Worm (Caenorhabditis elegans): ENCODE measurements around the gene H12I13.6.

ce11 chrII:6046023-6046631 lies 31.6 kb upstream of the H12I13.6 start:
- TF ChIP-seq elt-3 (tag; optimal IDR thresholded peaks at IDR 0.05) (no peak), snpc-4 (tag; optimal IDR thresholded peaks at IDR 0.05) (no peak), unc-62 (GFP tag; optimal IDR thresholded peaks at IDR 0.05) (no peak), pha-4 (tag; optimal IDR thresholded peaks at IDR 0.05) (peak; percentile 49), ama-1 (optimal IDR thresholded peaks at IDR 0.05) (no peak), mdl-1 (tag; optimal IDR thresholded peaks at IDR 0.05) (no peak), daf-12 (tag; optimal IDR thresholded peaks at IDR 0.05) (no peak)
